Worm (Caenorhabditis elegans) whole organism, L3 larva: ENCODE measurements around the gene acl-2.

Experiments
- ceh-16 ChIP-seq: sonication (generic microtip); optimal IDR thresholded peaks from 2 replicates; lab custom pipeline; 2017; ENCODE audit warnings: missing biosample characterization, missing genetic modification characterization
- ceh-82 ChIP-seq: fragments of 150-350 bp; optimal IDR thresholded peaks from 2 replicates; lab custom pipeline; 2014; ENCODE audit warnings: missing biosample characterization, missing genetic modification characterization
- egl-5 ChIP-seq: fragments of 150-350 bp; optimal IDR thresholded peaks from 2 replicates; lab custom pipeline; 2017; ENCODE audit warnings: missing biosample characterization, missing genetic modification reagents, missing genetic modification characterization, inconsistent platforms
- elt-1 ChIP-seq: fragments of 150-350 bp; optimal IDR thresholded peaks from 2 replicates; lab custom pipeline; 2014; ENCODE audit warnings: missing biosample characterization, missing genetic modification characterization
- elt-2 ChIP-seq: sonication (generic microtip); optimal IDR thresholded peaks from 2 replicates; lab custom pipeline; 2016; ENCODE audit warnings: missing genetic modification reagents, mild to moderate bottlenecking, missing genetic modification characterization, missing compliant biosample characterization
- lin-15B ChIP-seq: fragments of 150-350 bp; optimal IDR thresholded peaks from 2 replicates; lab custom pipeline; 2014; ENCODE audit warnings: missing biosample characterization, missing genetic modification characterization
- mdl-1 ChIP-seq: fragments of 150-350 bp; optimal IDR thresholded peaks from 2 replicates; lab custom pipeline; 2014; ENCODE audit warnings: missing biosample characterization, missing genetic modification characterization
- nhr-11 ChIP-seq: fragments of 150-350 bp; optimal IDR thresholded peaks from 2 replicates; lab custom pipeline; 2014; ENCODE audit warnings: missing biosample characterization, missing genetic modification characterization
- nhr-237 ChIP-seq: fragments of 150-350 bp; optimal IDR thresholded peaks from 2 replicates; lab custom pipeline; 2014; ENCODE audit warnings: missing biosample characterization, missing genetic modification characterization
- nhr-76 ChIP-seq: fragments of 150-350 bp; sonication (generic microtip); optimal IDR thresholded peaks from 5 replicates; lab custom pipeline; 2014; ENCODE audit warnings: missing biosample characterization, missing genetic modification characterization
- pqm-1 ChIP-seq: fragments of 150-350 bp; optimal IDR thresholded peaks from 2 replicates; lab custom pipeline; 2017; ENCODE audit warnings: missing biosample characterization, missing genetic modification characterization, inconsistent platforms
- snpc-4 ChIP-seq: fragments of 150-350 bp; optimal IDR thresholded peaks from 2 replicates; lab custom pipeline; 2014; ENCODE audit warnings: missing biosample characterization, missing genetic modification characterization
- unc-39 ChIP-seq: sonication (generic microtip); optimal IDR thresholded peaks from 4 replicates; lab custom pipeline; 2017; ENCODE audit warnings: missing biosample characterization, missing genetic modification characterization

- TF ChIP-seq ceh-82 (tag; lab: Kevin White, UChicago) (no peak), elt-1 (no peak), pqm-1 (tag; lab: Kevin White, UChicago) (no peak), unc-39 (tag; lab: Kevin White, UChicago) (no peak), nhr-11 (tag; lab: Kevin White, UChicago) (no peak), elt-2 (tag; lab: Kevin White, UChicago) (no peak), nhr-237 (tag; lab: Kevin White, UChicago) (no peak), ceh-16 (tag; lab: Kevin White, UChicago) (no peak), snpc-4 (tag; lab: Kevin White, UChicago) (no peak), egl-5 (no peak), nhr-76 (tag; lab: Kevin White, UChicago) (no peak), lin-15B (tag; lab: Kevin White, UChicago) (no peak), mdl-1 (no peak)
These were observed at the start of gene acl-2 for ce11 chrV:10030992-10031383.
